Fruit fly (Drosophila melanogaster) whole organism, larva: ENCODE measurements around the gene CG18131.

Experiments used
- noc ChIP-seq: fragments of 200-800 bp; sonication (Bioruptor generic); optimal IDR thresholded peaks from 3 replicates; lab custom pipeline; 2019; ENCODE audit warnings: missing biosample characterization, mild to moderate bottlenecking, missing genetic modification characterization, moderate library complexity

Gene CG18131

dm6 chr2L:1485975-1486665, 14.3 kb downstream of the CG18131 start:
- TF ChIP-seq noc (tag; lab: Kevin White, UChicago) = no peak

dm6 chr2L:1478488-1478887, 21.9 kb downstream of the CG18131 start:
- TF ChIP-seq noc (tag; lab: Kevin White, UChicago) = no peak

dm6 chr2L:1476872-1477503, 23.4 kb downstream of the CG18131 start:
- TF ChIP-seq noc (tag; lab: Kevin White, UChicago) = no peak

dm6 chr2L:1473427-1473826, 27.0 kb downstream of the CG18131 start:
- TF ChIP-seq noc (tag; lab: Kevin White, UChicago) = no peak

- no peak for TF ChIP-seq noc (tag; lab: Kevin White, UChicago)
These were observed 29.6 kb downstream of the CG18131 start for dm6 chr2L:1470772-1471171.

dm6 chr2L:1470009-1470408, 30.4 kb downstream of the CG18131 start:
- no peak for TF ChIP-seq noc (tag; lab: Kevin White, UChicago)

dm6 chr2L:1463362-1463908, 37.0 kb downstream of the CG18131 start:
- no peak for TF ChIP-seq noc (tag; lab: Kevin White, UChicago)

dm6 chr2L:1462136-1462535, 38.3 kb downstream of the CG18131 start:
- TF ChIP-seq noc (tag; lab: Kevin White, UChicago) = no peak

dm6 chr2L:1460463-1461219, 39.8 kb downstream of the CG18131 start:
- TF ChIP-seq noc (tag; lab: Kevin White, UChicago) = no peak

- no peak for TF ChIP-seq noc (tag; lab: Kevin White, UChicago)
These were observed 41.1 kb downstream of the CG18131 start for dm6 chr2L:1459344-1459743.

- no peak for TF ChIP-seq noc (tag; lab: Kevin White, UChicago)
These were observed 41.7 kb downstream of the CG18131 start for dm6 chr2L:1458584-1459203.

dm6 chr2L:1456822-1457221, 43.6 kb downstream of the CG18131 start:
- TF ChIP-seq noc (tag; lab: Kevin White, UChicago) = no peak

dm6 chr2L:1456305-1456704, 44.1 kb downstream of the CG18131 start:
- TF ChIP-seq noc (tag; lab: Kevin White, UChicago) = no peak

dm6 chr2L:1455498-1455897, 44.9 kb downstream of the CG18131 start:
- no peak for TF ChIP-seq noc (tag; lab: Kevin White, UChicago)

dm6 chr2L:1449718-1450441, 50.5 kb downstream of the CG18131 start:
- no peak for TF ChIP-seq noc (tag; lab: Kevin White, UChicago)
